Fruit fly (Drosophila melanogaster) whole organism, embryonic: ENCODE measurements around the gene Paf-AHalpha.

Experiments
- Bdp1 ChIP-seq: fragments of 200-800 bp; sonication (Bioruptor generic); optimal IDR thresholded peaks from 3 replicates; lab custom pipeline; 2016; ENCODE audit warnings: missing biosample characterization, missing genetic modification characterization
- Bgb ChIP-seq: fragments of 200-800 bp; sonication (Bioruptor generic); IDR thresholded peaks from 2 replicates; pipeline ENCODE4 v1.3.6; 2022; ENCODE audit warnings: missing biosample characterization, missing genetic modification characterization; ENCODE audit not compliant: partially characterized antibody
- CG10462 ChIP-seq: fragments of 200-800 bp; sonication (Bioruptor generic); optimal IDR thresholded peaks from 2 replicates; lab custom pipeline; 2016; ENCODE audit warnings: missing biosample characterization, missing genetic modification characterization
- CG10654 ChIP-seq: fragments of 200-800 bp; sonication (Bioruptor generic); optimal IDR thresholded peaks from 2 replicates; lab custom pipeline; 2016; ENCODE audit warnings: missing biosample characterization, missing genetic modification characterization
- CG11247 ChIP-seq: fragments of 200-800 bp; sonication (Bioruptor generic); IDR thresholded peaks from 2 replicates; pipeline ENCODE4 v1.3.6; 2022; ENCODE audit warnings: missing biosample characterization, missing genetic modification characterization
- CG11560 ChIP-seq: fragments of 200-800 bp; sonication (Bioruptor generic); IDR thresholded peaks from 3 replicates; pipeline ENCODE4 v1.3.6; 2022; ENCODE audit warnings: missing biosample characterization, missing genetic modification characterization
- CG13287 ChIP-seq: fragments of 200-800 bp; sonication (Bioruptor generic); IDR thresholded peaks from 2 replicates; pipeline ENCODE4 v1.3.6; 2022; ENCODE audit warnings: missing biosample characterization, missing genetic modification characterization; ENCODE audit not compliant: partially characterized antibody
- CG14710 ChIP-seq: fragments of 200-800 bp; sonication (Bioruptor generic); optimal IDR thresholded peaks from 3 replicates; lab custom pipeline; 2019; ENCODE audit warnings: missing biosample characterization, mild to moderate bottlenecking, missing genetic modification characterization, moderate library complexity
- CG15269 ChIP-seq: fragments of 200-800 bp; sonication (Bioruptor generic); optimal IDR thresholded peaks from 2 replicates; lab custom pipeline; 2018; ENCODE audit warnings: missing biosample characterization, mild to moderate bottlenecking, missing genetic modification characterization, moderate library complexity
- CG15479 ChIP-seq: fragments of 200-800 bp; sonication (Bioruptor generic); optimal IDR thresholded peaks from 3 replicates; lab custom pipeline; 2019; ENCODE audit warnings: missing biosample characterization, mild to moderate bottlenecking, missing genetic modification characterization, moderate library complexity
- CG18011 ChIP-seq: fragments of 200-800 bp; sonication (Bioruptor generic); optimal IDR thresholded peaks from 2 replicates; lab custom pipeline; 2017; ENCODE audit warnings: missing biosample characterization, missing genetic modification characterization, mild to moderate bottlenecking, moderate library complexity, missing genotype
- CG2116 ChIP-seq: fragments of 200-800 bp; sonication (Bioruptor generic); optimal IDR thresholded peaks from 3 replicates; lab custom pipeline; 2018; ENCODE audit warnings: missing biosample characterization, mild to moderate bottlenecking, missing genetic modification characterization
- CG2120 ChIP-seq: fragments of 200-800 bp; sonication (Bioruptor generic); optimal IDR thresholded peaks from 3 replicates; lab custom pipeline; 2016; ENCODE audit warnings: missing biosample characterization, missing genetic modification characterization
- CG2199 ChIP-seq: fragments of 200-800 bp; sonication (Bioruptor generic); IDR thresholded peaks from 3 replicates; pipeline ENCODE4 v1.3.6; 2022; ENCODE audit warnings: missing biosample characterization, missing genetic modification characterization
- CG2678 ChIP-seq: fragments of 200-800 bp; sonication (Bioruptor generic); optimal IDR thresholded peaks from 3 replicates; lab custom pipeline; 2019; ENCODE audit warnings: missing biosample characterization, mild to moderate bottlenecking, missing genetic modification characterization, moderate library complexity
- CG30020 ChIP-seq: fragments of 200-800 bp; optimal IDR thresholded peaks from 2 replicates; lab custom pipeline; 2019; ENCODE audit warnings: missing biosample characterization, mild to moderate bottlenecking, missing genetic modification characterization, moderate library complexity
- CG30403 ChIP-seq: fragments of 200-800 bp; sonication (Bioruptor generic); optimal IDR thresholded peaks from 3 replicates; lab custom pipeline; 2016; ENCODE audit warnings: missing biosample characterization, missing genetic modification characterization
- CG31388 ChIP-seq: fragments of 200-800 bp; sonication (Bioruptor generic); optimal IDR thresholded peaks from 2 replicates; lab custom pipeline; 2016; ENCODE audit warnings: missing biosample characterization, missing genetic modification characterization
- CG31441 ChIP-seq: fragments of 200-800 bp; sonication (Bioruptor generic); IDR thresholded peaks from 2 replicates; pipeline ENCODE4 v1.3.6; 2022; ENCODE audit warnings: missing biosample characterization, missing genetic modification characterization
- CG33557 ChIP-seq: fragments of 200-800 bp; sonication (Bioruptor generic); optimal IDR thresholded peaks from 2 replicates; lab custom pipeline; 2019; ENCODE audit warnings: missing biosample characterization, mild to moderate bottlenecking, missing genetic modification characterization, moderate library complexity
- CG4617 ChIP-seq: fragments of 200-800 bp; sonication (Bioruptor generic); optimal IDR thresholded peaks from 3 replicates; lab custom pipeline; 2016; ENCODE audit warnings: missing biosample characterization, missing genetic modification characterization, borderline replicate concordance
- Deaf1 ChIP-seq: fragments of 200-800 bp; optimal IDR thresholded peaks from 3 replicates; lab custom pipeline; 2019; ENCODE audit warnings: missing biosample characterization, mild to moderate bottlenecking, missing genetic modification characterization, moderate library complexity
- Dp ChIP-seq: fragments of 200-800 bp; sonication (Bioruptor generic); optimal IDR thresholded peaks from 2 replicates; lab custom pipeline; 2018; ENCODE audit warnings: missing biosample characterization, mild to moderate bottlenecking, missing genetic modification characterization, moderate library complexity
- E2f1 ChIP-seq: fragments of 200-800 bp; sonication (Bioruptor generic); IDR thresholded peaks from 2 replicates; pipeline ENCODE4 v1.3.6; 2022; ENCODE audit warnings: missing biosample characterization, missing genetic modification characterization
- Gug ChIP-seq: fragments of 200-800 bp; sonication (Bioruptor generic); IDR thresholded peaks from 4 replicates; pipeline ENCODE4 v1.3.6; 2022; ENCODE audit warnings: missing biosample characterization, missing genetic modification characterization
- Hey ChIP-seq: fragments of 200-800 bp; sonication (Bioruptor generic); optimal IDR thresholded peaks from 3 replicates; lab custom pipeline; 2018; ENCODE audit warnings: missing biosample characterization, mild to moderate bottlenecking, missing genetic modification characterization
- MBD-R2 ChIP-seq: fragments of 200-800 bp; sonication (Bioruptor generic); IDR thresholded peaks from 2 replicates; pipeline ENCODE4 v1.3.6; 2022; ENCODE audit warnings: missing biosample characterization, missing genetic modification characterization
- MESR4 ChIP-seq: fragments of 200-800 bp; sonication (Bioruptor generic); optimal IDR thresholded peaks from 2 replicates; lab custom pipeline; 2018; ENCODE audit warnings: missing biosample characterization, mild to moderate bottlenecking, missing genetic modification characterization, moderate library complexity
- Myb ChIP-seq: fragments of 200-800 bp; sonication (Bioruptor generic); optimal IDR thresholded peaks from 2 replicates; lab custom pipeline; 2016; ENCODE audit warnings: missing biosample characterization, missing genetic modification characterization
- Scr ChIP-seq: fragments of 200-800 bp; sonication (Bioruptor generic); IDR thresholded peaks from 2 replicates; pipeline ENCODE4 v1.3.6; 2022; ENCODE audit warnings: missing biosample characterization, missing genetic modification characterization; ENCODE audit not compliant: partially characterized antibody
- Sry-δ ChIP-seq: fragments of 200-800 bp; sonication (Bioruptor generic); optimal IDR thresholded peaks from 2 replicates; lab custom pipeline; 2016; ENCODE audit warnings: missing biosample characterization, missing genetic modification characterization
- ac ChIP-seq: fragments of 200-800 bp; sonication (Bioruptor generic); optimal IDR thresholded peaks from 3 replicates; lab custom pipeline; 2017; ENCODE audit warnings: missing biosample characterization, mild to moderate bottlenecking, missing genetic modification characterization
- bab2 ChIP-seq: fragments of 200-800 bp; sonication (Bioruptor generic); optimal IDR thresholded peaks from 2 replicates; lab custom pipeline; 2016; ENCODE audit warnings: missing biosample characterization, missing genetic modification characterization
- bigmax ChIP-seq: fragments of 200-800 bp; sonication (Bioruptor generic); optimal IDR thresholded peaks from 2 replicates; lab custom pipeline; 2018; ENCODE audit warnings: missing biosample characterization, mild to moderate bottlenecking, missing genetic modification characterization
- cad ChIP-seq: fragments of >200 bp; optimal IDR thresholded peaks from 2 replicates; lab custom pipeline; 2017; ENCODE audit warnings: missing biosample characterization, missing genetic modification characterization
- cg ChIP-seq: fragments of 200-800 bp; sonication (Bioruptor generic); optimal IDR thresholded peaks from 3 replicates; lab custom pipeline; 2019; ENCODE audit warnings: missing biosample characterization, mild to moderate bottlenecking, missing genetic modification characterization, moderate library complexity
- dysf ChIP-seq: fragments of 200-800 bp; sonication (Bioruptor generic); IDR thresholded peaks from 3 replicates; pipeline ENCODE4 v1.3.6; 2022; ENCODE audit warnings: missing biosample characterization, missing genetic modification characterization
- insv ChIP-seq, 2 experiments: fragments of 200-800 bp; sonication (Bioruptor generic); optimal IDR thresholded peaks; 3 replicates each; lab custom pipeline; 2016 to 2018; ENCODE audit warnings: missing biosample characterization in 2 of 2, missing genetic modification characterization in 2 of 2
- inv ChIP-seq: fragments of 200-800 bp; sonication (Bioruptor generic); IDR thresholded peaks from 2 replicates; pipeline ENCODE4 v1.3.6; 2022; ENCODE audit warnings: missing biosample characterization, missing genetic modification characterization; ENCODE audit not compliant: partially characterized antibody
- jing ChIP-seq: fragments of 200-800 bp; sonication (Bioruptor generic); optimal IDR thresholded peaks from 2 replicates; lab custom pipeline; 2018; ENCODE audit warnings: missing biosample characterization, mild to moderate bottlenecking, missing genetic modification characterization
- klu ChIP-seq: fragments of 200-800 bp; sonication (Bioruptor generic); IDR thresholded peaks from 2 replicates; pipeline ENCODE4 v1.3.6; 2022; ENCODE audit warnings: missing biosample characterization, missing genetic modification characterization
- ro ChIP-seq: fragments of 200-800 bp; sonication (Bioruptor generic); IDR thresholded peaks from 2 replicates; pipeline ENCODE4 v1.3.6; 2022; ENCODE audit warnings: missing biosample characterization, missing genetic modification characterization
- run ChIP-seq: fragments of 200-800 bp; sonication (Bioruptor generic); optimal IDR thresholded peaks from 3 replicates; lab custom pipeline; 2018; ENCODE audit warnings: missing biosample characterization, mild to moderate bottlenecking, missing genetic modification characterization
- sens ChIP-seq: fragments of 200-800 bp; sonication (Bioruptor generic); peaks from one replicate; lab custom pipeline; 2016; ENCODE audit warnings: missing biosample characterization, missing genetic modification characterization
- slbo ChIP-seq: fragments of 200-800 bp; sonication (Bioruptor generic); IDR thresholded peaks from 2 replicates; pipeline ENCODE4 v1.3.6; 2022; ENCODE audit warnings: missing biosample characterization, missing genetic modification characterization
- tio ChIP-seq: fragments of 200-800 bp; sonication (Bioruptor generic); optimal IDR thresholded peaks from 2 replicates; lab custom pipeline; 2017; ENCODE audit warnings: missing biosample characterization, missing genetic modification characterization, inconsistent platforms
- unpg ChIP-seq: fragments of 200-800 bp; sonication (Bioruptor generic); optimal IDR thresholded peaks from 3 replicates; lab custom pipeline; 2018; ENCODE audit warnings: missing biosample characterization, mild to moderate bottlenecking, missing genetic modification characterization, moderate library complexity
- vvl ChIP-seq: fragments of 200-800 bp; sonication (Bioruptor generic); IDR thresholded peaks from 2 replicates; pipeline ENCODE4 v1.3.6; 2022; ENCODE audit warnings: missing biosample characterization, missing genetic modification characterization
- z ChIP-seq: fragments of 200-800 bp; sonication (Bioruptor generic); IDR thresholded peaks from 3 replicates; pipeline ENCODE4 v1.3.6; 2022; ENCODE audit warnings: missing biosample characterization, missing genetic modification characterization
- zfh1 ChIP-seq: fragments of 200-800 bp; sonication (Bioruptor generic); IDR thresholded peaks from 3 replicates; pipeline ENCODE4 v1.3.6; 2022; ENCODE audit warnings: missing biosample characterization, missing genetic modification characterization

The Paf-AHalpha gene

dm6 chrX:15785429-15786239 is at the start of gene Paf-AHalpha, which contains the start of gene mRpS30 (continued):
- peak; percentile 56 for TF ChIP-seq MBD-R2
- no peak for TF ChIP-seq bab2
- TF ChIP-seq cad (GFP tag; lab: Kevin White, UChicago): no peak
- TF ChIP-seq Deaf1 (tag; lab: Kevin White, UChicago): no peak
- TF ChIP-seq jing: no peak
- peak; percentile 98 for TF ChIP-seq CG2116 (GFP tag; lab: Kevin White, UChicago)
- TF ChIP-seq unpg: no peak
- no peak for TF ChIP-seq CG18011 (GFP tag; lab: Kevin White, UChicago)
- peak; percentile 61 for TF ChIP-seq CG4617 (GFP tag; lab: Kevin White, UChicago)
- TF ChIP-seq MESR4 (GFP tag; lab: Kevin White, UChicago): peak; percentile 70
- TF ChIP-seq bigmax (GFP tag; lab: Kevin White, UChicago): peak; percentile 96
- peak; percentile 14; the same call in 1 of the 2 replicates for TF ChIP-seq Scr (GFP tag; lab: Robert Waterston, UW)
- peak; percentile 25; the same call in 1 of the 2 replicates for TF ChIP-seq vvl (GFP tag; lab: Robert Waterston, UW)
- TF ChIP-seq cg: no peak
- TF ChIP-seq Dp (GFP tag; lab: Kevin White, UChicago): peak; percentile 32
- TF ChIP-seq klu: no peak
- TF ChIP-seq CG11247: no peak
- TF ChIP-seq Hey: no peak
- TF ChIP-seq run (tag; lab: Kevin White, UChicago): no peak
- TF ChIP-seq CG2199 (GFP tag; lab: Robert Waterston, UW): no peak
- TF ChIP-seq CG31441 (GFP tag; lab: Robert Waterston, UW): no peak
- no peak for TF ChIP-seq tio
- no peak for TF ChIP-seq E2f1 (GFP tag; lab: Robert Waterston, UW)
- no peak for TF ChIP-seq insv (GFP tag; optimal IDR thresholded peaks at IDR 0.05; lab: Kevin White, UChicago)
- no peak for TF ChIP-seq CG13287 (GFP tag; lab: Robert Waterston, UW)
- no peak for TF ChIP-seq inv
- TF ChIP-seq Gug (GFP tag; lab: Robert Waterston, UW): no peak
- no peak for TF ChIP-seq ro (GFP tag; lab: Robert Waterston, UW)
- peak; percentile 71 for TF ChIP-seq Sry-δ (GFP tag; lab: Kevin White, UChicago)
- no peak for TF ChIP-seq dysf
- TF ChIP-seq CG10462 (GFP tag; lab: Kevin White, UChicago): no peak
- TF ChIP-seq CG10654 (GFP tag; lab: Kevin White, UChicago): no peak
- TF ChIP-seq zfh1 (GFP tag; lab: Robert Waterston, UW): 0 out of 3 replicates have a peak, but pooled peaks have one; percentile 28
- TF ChIP-seq Bdp1: no peak
- peak; percentile 29; the same call in 1 of the 2 replicates for TF ChIP-seq Bgb (GFP tag; lab: Robert Waterston, UW)
- no peak for TF ChIP-seq CG2678
- peak; percentile 72 for TF ChIP-seq sens
- peak; percentile 6 for TF ChIP-seq CG30403 (GFP tag; lab: Kevin White, UChicago)
- TF ChIP-seq CG30020: peak; percentile 84
- peak; percentile 35 for TF ChIP-seq CG2120 (GFP tag; lab: Kevin White, UChicago)
- no peak for TF ChIP-seq ac (GFP tag; lab: Kevin White, UChicago)
- peak; percentile 94 for TF ChIP-seq Myb (GFP tag; lab: Kevin White, UChicago)
- TF ChIP-seq slbo: peak; percentile 34; the same call in 1 of the 2 replicates
- TF ChIP-seq CG15269 (tag; lab: Kevin White, UChicago): no peak
- TF ChIP-seq z (GFP tag; lab: Robert Waterston, UW): no peak
- peak; percentile 47 for TF ChIP-seq CG14710 (tag; lab: Kevin White, UChicago)
- TF ChIP-seq CG15479: no peak
- no peak for TF ChIP-seq CG11560 (tag; lab: Robert Waterston, UW)
- no peak for TF ChIP-seq CG33557
- no peak for TF ChIP-seq CG31388
